Worm (Caenorhabditis elegans): ENCODE results near the gene ostb-1.

- TF ChIP-seq mdl-1 (tag; optimal IDR thresholded peaks at IDR 0.05) (no peak), snpc-4 (tag; optimal IDR thresholded peaks at IDR 0.05) (no peak), nhr-12 (tag; optimal IDR thresholded peaks at IDR 0.05) (no peak), daf-12 (tag; optimal IDR thresholded peaks at IDR 0.05) (no peak), unc-62 (GFP tag; optimal IDR thresholded peaks at IDR 0.05) (no peak), ztf-4 (tag; optimal IDR thresholded peaks at IDR 0.05) (no peak), tbx-2 (tag; optimal IDR thresholded peaks at IDR 0.05) (no peak), nhr-76 (tag; optimal IDR thresholded peaks at IDR 0.05) (no peak), ama-1 (optimal IDR thresholded peaks at IDR 0.05) (no peak), egl-27 (tag; optimal IDR thresholded peaks at IDR 0.05) (no peak)
Observed at ce11 chrII:7829616-7830015, 34.7 kb upstream of the ostb-1 start.

Data from whole organism, L3 larva.